Worm (Caenorhabditis elegans): ENCODE results near the gene T07C12.10.
A peak's percentile ranks its signal among the peaks of the same experiment; 100 is the strongest.

DNA sequence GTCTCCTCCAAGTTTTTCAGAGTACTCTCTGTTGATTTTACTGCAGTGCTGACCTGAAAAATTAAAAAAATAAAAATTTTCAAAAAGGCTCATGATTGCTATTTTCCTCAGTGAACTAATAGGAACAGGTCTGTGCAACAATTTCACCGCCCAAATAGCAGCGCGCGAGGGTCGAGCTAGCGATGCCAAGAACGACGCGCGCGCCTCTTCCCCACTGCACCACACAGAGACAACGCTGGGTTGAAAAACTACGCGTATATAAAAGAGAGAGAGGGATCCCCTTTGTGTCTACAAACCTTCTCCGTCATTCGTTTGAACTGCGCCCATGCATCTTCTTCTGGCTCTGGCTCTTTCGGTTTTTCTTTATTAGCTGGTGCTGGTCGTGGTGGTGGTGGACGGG is 9.8 kb upstream of the T07C12.10 start:
- TF ChIP-seq egl-13 (tag; optimal IDR thresholded peaks at IDR 0.05) (peak; percentile 37), mab-9 (GFP tag; IDR thresholded peaks at IDR 0.05) (0 out of 2 replicates have a peak, but pooled peaks have one; percentile 33), mdl-1 (tag; optimal IDR thresholded peaks at IDR 0.05) (peak in 1 of 2 experiments; percentile 35), nhr-76 (tag; optimal IDR thresholded peaks at IDR 0.05) (no peak), unc-30 (tag; optimal IDR thresholded peaks at IDR 0.05) (no peak), unc-62 (GFP tag; optimal IDR thresholded peaks at IDR 0.05) (no peak), unc-130 (tag; optimal IDR thresholded peaks at IDR 0.05) (peak; percentile 77), pqm-1 (tag; optimal IDR thresholded peaks at IDR 0.05) (no peak), rnt-1 (tag; optimal IDR thresholded peaks at IDR 0.05) (peak; percentile 76), nhr-11 (tag; optimal IDR thresholded peaks at IDR 0.05) (no peak), ama-1 (optimal IDR thresholded peaks at IDR 0.05) (no peak)
